Fruit fly (Drosophila melanogaster) whole organism, embryonic: ENCODE measurements around the gene mRpS31.

ENCODE experiments used
- Antp ChIP-seq: fragments of 200-800 bp; sonication (Bioruptor generic); optimal IDR thresholded peaks from 3 replicates; lab custom pipeline; 2016; ENCODE audit warnings: missing biosample characterization, missing genetic modification characterization
- B-H2 ChIP-seq: fragments of 200-800 bp; sonication (Bioruptor generic); optimal IDR thresholded peaks from 2 replicates; lab custom pipeline; 2018; ENCODE audit warnings: missing biosample characterization, mild to moderate bottlenecking, missing genetic modification characterization
- Bdp1 ChIP-seq: fragments of 200-800 bp; sonication (Bioruptor generic); optimal IDR thresholded peaks from 3 replicates; lab custom pipeline; 2016; ENCODE audit warnings: missing biosample characterization, missing genetic modification characterization
- CG10959 ChIP-seq: fragments of 200-800 bp; sonication (Bioruptor generic); IDR thresholded peaks from 2 replicates; pipeline ENCODE4 v1.3.6; 2022; ENCODE audit warnings: missing biosample characterization, missing genetic modification characterization
- CG10979 ChIP-seq: fragments of 200-800 bp; sonication (Bioruptor generic); optimal IDR thresholded peaks from 2 replicates; lab custom pipeline; 2018; ENCODE audit warnings: missing biosample characterization, mild to moderate bottlenecking, missing genetic modification characterization, moderate library complexity
- CG11456 ChIP-seq: fragments of 200-800 bp; sonication (Bioruptor generic); IDR thresholded peaks from 3 replicates; pipeline ENCODE4 v1.3.6; 2022; ENCODE audit warnings: missing biosample characterization, missing genetic modification characterization
- CG1233 ChIP-seq: fragments of 200-800 bp; sonication (Bioruptor generic); optimal IDR thresholded peaks from 4 replicates; lab custom pipeline; 2018; ENCODE audit warnings: missing biosample characterization, mild to moderate bottlenecking, missing genetic modification characterization
- CG13894 ChIP-seq: fragments of 200-800 bp; sonication (Bioruptor generic); optimal IDR thresholded peaks from 3 replicates; lab custom pipeline; 2018; ENCODE audit warnings: missing biosample characterization, mild to moderate bottlenecking, missing genetic modification characterization, moderate library complexity
- CG14965 ChIP-seq: fragments of 200-800 bp; sonication (Bioruptor generic); optimal IDR thresholded peaks from 2 replicates; lab custom pipeline; 2016; ENCODE audit warnings: missing biosample characterization, missing genetic modification characterization, borderline replicate concordance
- CG15073 ChIP-seq: fragments of 200-800 bp; sonication (Bioruptor generic); optimal IDR thresholded peaks from 2 replicates; lab custom pipeline; 2016; ENCODE audit warnings: missing biosample characterization, missing genetic modification characterization
- CG1647 ChIP-seq: fragments of 200-800 bp; sonication (Bioruptor generic); optimal IDR thresholded peaks from 3 replicates; lab custom pipeline; 2016; ENCODE audit warnings: missing biosample characterization, missing genetic modification characterization
- CG17328 ChIP-seq: fragments of 200-800 bp; sonication (Bioruptor generic); IDR thresholded peaks from 2 replicates; pipeline ENCODE4 v1.3.6; 2022; ENCODE audit warnings: missing biosample characterization, missing genetic modification characterization
- CG17385 ChIP-seq: fragments of 200-800 bp; sonication (Bioruptor generic); optimal IDR thresholded peaks from 3 replicates; lab custom pipeline; 2018; ENCODE audit warnings: missing biosample characterization, mild to moderate bottlenecking, missing genetic modification characterization
- CG17912 ChIP-seq: fragments of 200-800 bp; sonication (Bioruptor generic); optimal IDR thresholded peaks from 2 replicates; lab custom pipeline; 2018; ENCODE audit warnings: missing biosample characterization, mild to moderate bottlenecking, missing genetic modification characterization
- CG32772 ChIP-seq: fragments of 200-800 bp; sonication (Bioruptor generic); IDR thresholded peaks from 2 replicates; pipeline ENCODE4 v1.3.6; 2022; ENCODE audit warnings: missing biosample characterization, missing genetic modification characterization
- CG34376 ChIP-seq: fragments of 200-800 bp; sonication (Bioruptor generic); optimal IDR thresholded peaks from 2 replicates; lab custom pipeline; 2018; ENCODE audit warnings: missing biosample characterization, mild to moderate bottlenecking, missing genetic modification characterization
- CG4282 ChIP-seq: fragments of 200-800 bp; sonication (Bioruptor generic); optimal IDR thresholded peaks from 2 replicates; lab custom pipeline; 2016; ENCODE audit warnings: missing biosample characterization, missing genetic modification characterization
- CG5180 ChIP-seq: fragments of 200-800 bp; sonication (Bioruptor generic); optimal IDR thresholded peaks from 3 replicates; lab custom pipeline; 2017; ENCODE audit warnings: missing biosample characterization, missing genetic modification characterization, mild to moderate bottlenecking, moderate library complexity, missing genetic modification reagents
- CG6272 ChIP-seq: fragments of 200-800 bp; sonication (Bioruptor generic); IDR thresholded peaks from 2 replicates; pipeline ENCODE4 v1.3.6; 2022; ENCODE audit warnings: missing biosample characterization, missing genetic modification characterization
- CG6683 ChIP-seq: fragments of 200-800 bp; sonication (Bioruptor generic); optimal IDR thresholded peaks from 2 replicates; lab custom pipeline; 2017; ENCODE audit warnings: missing biosample characterization, mild to moderate bottlenecking, missing genetic modification characterization, missing genetic modification reagents
- CG7786 ChIP-seq: fragments of 200-800 bp; sonication (Bioruptor generic); optimal IDR thresholded peaks from 2 replicates; lab custom pipeline; 2016; ENCODE audit warnings: missing biosample characterization, missing genetic modification characterization
- CG7987 ChIP-seq: fragments of 200-800 bp; sonication (Bioruptor generic); optimal IDR thresholded peaks from 2 replicates; lab custom pipeline; 2018; ENCODE audit warnings: missing biosample characterization, mild to moderate bottlenecking, missing genetic modification characterization, moderate library complexity
- CG8359 ChIP-seq: fragments of 200-800 bp; sonication (Bioruptor generic); optimal IDR thresholded peaks from 2 replicates; lab custom pipeline; 2017; ENCODE audit warnings: missing biosample characterization, mild to moderate bottlenecking, missing genetic modification characterization, borderline replicate concordance
- Camta ChIP-seq: fragments of 200-800 bp; sonication (Bioruptor generic); optimal IDR thresholded peaks from 2 replicates; lab custom pipeline; 2016; ENCODE audit warnings: missing biosample characterization, missing genetic modification characterization
- Eip74EF ChIP-seq, 2 experiments: fragments of 200-800 bp in 1 of 2; fragments of >200 bp in 1 of 2; sonication (Bioruptor generic) in 1 of 2; optimal IDR thresholded peaks; 2 replicates each; lab custom pipeline; 2017 to 2019; ENCODE audit warnings: missing biosample characterization in 2 of 2, missing genetic modification characterization in 2 of 2, mild to moderate bottlenecking in 1 of 2, moderate library complexity in 1 of 2
- Ets97D ChIP-seq: fragments of 200-800 bp; sonication (Bioruptor generic); optimal IDR thresholded peaks from 3 replicates; lab custom pipeline; 2016; ENCODE audit warnings: missing biosample characterization, missing genetic modification characterization
- Hmx ChIP-seq: fragments of 200-800 bp; sonication (Bioruptor generic); optimal IDR thresholded peaks from 2 replicates; lab custom pipeline; 2016; ENCODE audit warnings: missing biosample characterization, missing genetic modification characterization
- Lim3 ChIP-seq: fragments of 200-800 bp; sonication (Bioruptor generic); IDR thresholded peaks from 2 replicates; pipeline ENCODE4 v1.3.6; 2022; ENCODE audit warnings: missing biosample characterization, missing genetic modification characterization
- Med ChIP-seq: fragments of 200-800 bp; sonication (Bioruptor generic); peaks from one replicate; lab custom pipeline; 2016; ENCODE audit warnings: missing biosample characterization, missing genetic modification characterization, mild to moderate bottlenecking, inconsistent platforms, moderate library complexity
- NK7.1 ChIP-seq: fragments of 200-800 bp; sonication (Bioruptor generic); optimal IDR thresholded peaks from 3 replicates; lab custom pipeline; 2016; ENCODE audit warnings: missing biosample characterization, missing genetic modification characterization
- Nf-YB ChIP-seq: fragments of 200-800 bp; sonication (Bioruptor generic); optimal IDR thresholded peaks from 3 replicates; lab custom pipeline; 2019; ENCODE audit warnings: missing biosample characterization, mild to moderate bottlenecking, missing genetic modification characterization, moderate library complexity
- Side ChIP-seq: fragments of 200-800 bp; sonication (Bioruptor generic); optimal IDR thresholded peaks from 2 replicates; lab custom pipeline; 2016; ENCODE audit warnings: missing biosample characterization, missing genetic modification characterization
- bab2 ChIP-seq: fragments of 200-800 bp; sonication (Bioruptor generic); optimal IDR thresholded peaks from 2 replicates; lab custom pipeline; 2016; ENCODE audit warnings: missing biosample characterization, missing genetic modification characterization
- bcd ChIP-seq: fragments of 200-800 bp; sonication (Bioruptor generic); optimal IDR thresholded peaks from 2 replicates; lab custom pipeline; 2017; ENCODE audit warnings: missing biosample characterization, mild to moderate bottlenecking, missing genetic modification characterization
- br ChIP-seq: fragments of >200 bp; optimal IDR thresholded peaks from 2 replicates; lab custom pipeline; 2017
- btn ChIP-seq: fragments of 200-800 bp; sonication (Bioruptor generic); optimal IDR thresholded peaks from 2 replicates; lab custom pipeline; 2016; ENCODE audit warnings: missing biosample characterization, missing genetic modification characterization
- cwo ChIP-seq: fragments of 200-800 bp; sonication (Bioruptor generic); optimal IDR thresholded peaks from 3 replicates; lab custom pipeline; 2017; ENCODE audit warnings: missing biosample characterization, missing genetic modification characterization, mild to moderate bottlenecking, moderate library complexity, missing genetic modification reagents
- dati ChIP-seq: fragments of 200-800 bp; sonication (Bioruptor generic); IDR thresholded peaks from 2 replicates; pipeline ENCODE4 v1.3.6; 2022; ENCODE audit warnings: missing biosample characterization, missing genetic modification characterization
- dimm ChIP-seq: fragments of 200-800 bp; sonication (Bioruptor generic); IDR thresholded peaks from 2 replicates; pipeline ENCODE4 v1.3.6; 2022; ENCODE audit warnings: missing biosample characterization, missing genetic modification characterization
- ewg ChIP-seq: fragments of 200-800 bp; sonication (Bioruptor generic); optimal IDR thresholded peaks from 3 replicates; lab custom pipeline; 2017; ENCODE audit warnings: mild to moderate bottlenecking, missing biosample characterization, missing genetic modification reagents, missing genetic modification characterization
- exex ChIP-seq: fragments of 200-800 bp; sonication (Bioruptor generic); optimal IDR thresholded peaks from 4 replicates; lab custom pipeline; 2018; ENCODE audit warnings: missing biosample characterization, mild to moderate bottlenecking, missing genetic modification characterization, moderate library complexity
- ham ChIP-seq: fragments of 200-800 bp; sonication (Bioruptor generic); IDR thresholded peaks from 2 replicates; pipeline ENCODE4 v1.3.6; 2022; ENCODE audit warnings: missing biosample characterization, missing genetic modification characterization
- hb ChIP-seq: fragments of 200-800 bp; sonication (Bioruptor generic); IDR thresholded peaks from 3 replicates; pipeline ENCODE4 v1.3.6; 2022; ENCODE audit warnings: missing biosample characterization, missing genetic modification characterization; ENCODE audit not compliant: partially characterized antibody
- her ChIP-seq: fragments of 200-800 bp; sonication (Bioruptor generic); optimal IDR thresholded peaks from 2 replicates; lab custom pipeline; 2016; ENCODE audit warnings: missing biosample characterization, missing genetic modification characterization
- lilli ChIP-seq: fragments of 200-800 bp; sonication (Bioruptor generic); optimal IDR thresholded peaks from 3 replicates; lab custom pipeline; 2016; ENCODE audit warnings: missing biosample characterization, missing genetic modification characterization
- maf-S ChIP-seq: fragments of 200-800 bp; sonication (Bioruptor generic); optimal IDR thresholded peaks from 2 replicates; lab custom pipeline; 2016; ENCODE audit warnings: missing biosample characterization, missing genetic modification characterization
- mirr ChIP-seq: fragments of 200-800 bp; sonication (Bioruptor generic); optimal IDR thresholded peaks from 3 replicates; lab custom pipeline; 2018; ENCODE audit warnings: missing biosample characterization, mild to moderate bottlenecking, missing genetic modification characterization
- otp ChIP-seq: fragments of 200-800 bp; sonication (Bioruptor generic); IDR thresholded peaks from 3 replicates; pipeline ENCODE4, ENCODE4 v1.3.6; 2022; ENCODE audit warnings: missing biosample characterization, missing genetic modification characterization
- sd ChIP-seq: fragments of 200-800 bp; sonication (Bioruptor generic); optimal IDR thresholded peaks from 3 replicates; lab custom pipeline; 2018; ENCODE audit warnings: missing biosample characterization, mild to moderate bottlenecking, missing genetic modification characterization, moderate library complexity
- sens ChIP-seq: fragments of 200-800 bp; sonication (Bioruptor generic); peaks from one replicate; lab custom pipeline; 2016; ENCODE audit warnings: missing biosample characterization, missing genetic modification characterization
- sqz ChIP-seq: fragments of 200-800 bp; sonication (Bioruptor generic); optimal IDR thresholded peaks from 3 replicates; lab custom pipeline; 2018; ENCODE audit warnings: missing biosample characterization, mild to moderate bottlenecking, missing genetic modification characterization

Gene mRpS31

DNA sequence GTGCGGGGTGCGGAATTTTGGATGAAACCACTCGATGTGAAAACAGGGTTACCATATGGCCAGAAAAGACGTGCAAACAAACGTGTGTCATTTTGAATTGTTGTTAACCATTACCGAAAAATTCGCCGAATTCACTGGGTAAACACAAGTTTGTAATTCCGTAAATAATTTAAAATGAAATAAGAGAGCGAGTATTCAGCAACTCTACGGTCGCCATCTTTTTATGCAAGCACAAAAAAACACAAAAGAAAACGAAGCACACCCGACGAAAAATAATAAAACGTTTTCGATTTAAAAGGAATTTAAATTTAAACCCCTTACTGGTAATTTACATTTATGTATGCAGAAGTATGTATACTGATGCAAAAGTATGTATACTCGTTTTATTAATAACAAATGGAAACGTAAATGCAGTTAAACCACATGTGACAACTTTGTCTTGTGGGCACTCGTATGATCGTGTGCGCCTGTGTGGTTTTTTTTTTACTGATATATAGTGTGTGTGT lies 40.9 kb downstream of the mRpS31 start (continued):
- peak; percentile 85 for TF ChIP-seq otp (GFP tag; lab: Robert Waterston, UW)
- TF ChIP-seq CG4282 (GFP tag; lab: Kevin White, UChicago): peak; percentile 78
- peak in 1 of 2 experiments; percentile 91 for TF ChIP-seq Eip74EF (GFP tag; optimal IDR thresholded peaks at IDR 0.05; lab: Kevin White, UChicago)
- TF ChIP-seq ham: peak; percentile 45; the same call in 1 of the 2 replicates
- peak; percentile 84 for TF ChIP-seq bab2 (GFP tag; lab: Kevin White, UChicago)
- TF ChIP-seq Camta (GFP tag; lab: Kevin White, UChicago): peak; percentile 87
- peak; percentile 94 for TF ChIP-seq B-H2 (GFP tag; lab: Kevin White, UChicago)
- TF ChIP-seq NK7.1 (GFP tag; lab: Kevin White, UChicago): peak; percentile 88
- peak; percentile 83 for TF ChIP-seq CG6683
- TF ChIP-seq CG17385 (GFP tag; lab: Kevin White, UChicago): peak; percentile 94
- peak; percentile 53 for TF ChIP-seq CG8359 (GFP tag; lab: Kevin White, UChicago)
- TF ChIP-seq CG17328 (GFP tag; lab: Robert Waterston, UW): peak; percentile 94
- TF ChIP-seq sens (GFP tag; lab: Kevin White, UChicago): peak; percentile 99
- TF ChIP-seq Ets97D (GFP tag; lab: Kevin White, UChicago): peak; percentile 47
- TF ChIP-seq CG15073 (GFP tag; lab: Kevin White, UChicago): no peak
- TF ChIP-seq cwo: peak; percentile 90
- TF ChIP-seq her (GFP tag; lab: Kevin White, UChicago): peak; percentile 82
- peak; percentile 74 for TF ChIP-seq dimm
- peak; percentile 69 for TF ChIP-seq CG34376
- TF ChIP-seq Hmx: peak; percentile 83
- peak; percentile 75 for TF ChIP-seq CG1647 (GFP tag; lab: Kevin White, UChicago)
- TF ChIP-seq Med (GFP tag; lab: Kevin White, UChicago): peak; percentile 97
- peak; percentile 84 for TF ChIP-seq Bdp1 (GFP tag; lab: Kevin White, UChicago)
- TF ChIP-seq CG13894 (tag; lab: Kevin White, UChicago): peak; percentile 94
- peak; percentile 81 for TF ChIP-seq CG17912 (GFP tag; lab: Kevin White, UChicago)
- TF ChIP-seq CG32772 (GFP tag; lab: Robert Waterston, UW): peak; percentile 89
- peak; percentile 86 for TF ChIP-seq btn (GFP tag; lab: Kevin White, UChicago)
- TF ChIP-seq mirr (GFP tag; lab: Kevin White, UChicago): peak; percentile 85
- peak; percentile 89 for TF ChIP-seq ewg (GFP tag; lab: Kevin White, UChicago)
- TF ChIP-seq Antp (GFP tag; lab: Kevin White, UChicago): peak; percentile 72
- no peak for TF ChIP-seq br (lab: Kevin White, UChicago)
- peak; percentile 94 for TF ChIP-seq lilli (GFP tag; lab: Kevin White, UChicago)
- TF ChIP-seq hb (GFP tag; lab: Robert Waterston, UW): no peak
- peak; percentile 93 for TF ChIP-seq CG10979 (tag; lab: Kevin White, UChicago)
- TF ChIP-seq CG6272 (GFP tag; lab: Robert Waterston, UW): peak; percentile 82
- TF ChIP-seq CG14965 (GFP tag; lab: Kevin White, UChicago): peak; percentile 28
- peak; percentile 84 for TF ChIP-seq CG10959 (GFP tag; lab: Robert Waterston, UW)
- peak; percentile 82 for TF ChIP-seq CG11456 (GFP tag; lab: Robert Waterston, UW)
- TF ChIP-seq maf-S (GFP tag; lab: Kevin White, UChicago): peak; percentile 91
- TF ChIP-seq Side (GFP tag; lab: Kevin White, UChicago): peak; percentile 91
- peak; percentile 91 for TF ChIP-seq CG7786 (GFP tag; lab: Kevin White, UChicago)
- peak; percentile 77 for TF ChIP-seq exex (tag; lab: Kevin White, UChicago)
- TF ChIP-seq sd: peak; percentile 92
- peak; percentile 88 for TF ChIP-seq bcd (GFP tag; lab: Kevin White, UChicago)
- TF ChIP-seq Nf-YB: peak; percentile 83
- peak; percentile 72 for TF ChIP-seq CG7987 (GFP tag; lab: Kevin White, UChicago)
- peak; percentile 69; the same call in 1 of the 2 replicates for TF ChIP-seq Lim3 (GFP tag; lab: Robert Waterston, UW)
- peak; percentile 94 for TF ChIP-seq CG1233 (GFP tag; lab: Kevin White, UChicago)
- peak; percentile 80 for TF ChIP-seq CG5180 (GFP tag; lab: Kevin White, UChicago)
- peak; percentile 99 for TF ChIP-seq sqz (GFP tag; lab: Kevin White, UChicago)
- peak; percentile 79 for TF ChIP-seq dati
